Fruit fly (Drosophila melanogaster): ENCODE results near the gene Jasper.

Gene Jasper

dm6 chr3R:30076088-30076487 lies 23.8 kb downstream of the Jasper start:
- no peak for TF ChIP-seq Crg-1 (GFP tag; optimal IDR thresholded peaks at IDR 0.05)

dm6 chr3R:30083215-30083614 lies 30.9 kb downstream of the Jasper start:
- TF ChIP-seq CG1620 (GFP tag; optimal IDR thresholded peaks at IDR 0.05) (no peak), CG7045 (GFP tag; optimal IDR thresholded peaks at IDR 0.05) (peak; percentile 3), CG5204 (GFP tag; optimal IDR thresholded peaks at IDR 0.05) (peak; percentile 20), CG14711 (tag; optimal IDR thresholded peaks at IDR 0.05) (peak; percentile 12)

- TF ChIP-seq CG5204 (GFP tag; optimal IDR thresholded peaks at IDR 0.05) (peak; percentile 66), Clk (GFP tag; optimal IDR thresholded peaks at IDR 0.05) (no peak), cic (GFP tag; optimal IDR thresholded peaks at IDR 0.05) (peak; percentile 18), CG33017 (tag; optimal IDR thresholded peaks at IDR 0.05) (no peak), toe (GFP tag; optimal IDR thresholded peaks at IDR 0.05) (peak; percentile 20), CG11617 (GFP tag; optimal IDR thresholded peaks at IDR 0.05) (peak; percentile 32), CG7045 (GFP tag; optimal IDR thresholded peaks at IDR 0.05) (peak; percentile 56), kay (GFP tag; ENCODE audit: borderline replicate concordance) (peak; percentile 64), tj (GFP tag; optimal IDR thresholded peaks at IDR 0.05) (no peak), CG7101 (tag; optimal IDR thresholded peaks at IDR 0.05) (peak; percentile 35)
Observed at dm6 chr3R:30084137-30084536, 31.8 kb downstream of the Jasper start.

- TF ChIP-seq tj (GFP tag; optimal IDR thresholded peaks at IDR 0.05): no peak
- TF ChIP-seq CG7045 (GFP tag; optimal IDR thresholded peaks at IDR 0.05): peak; percentile 21
- TF ChIP-seq CG11617 (GFP tag; optimal IDR thresholded peaks at IDR 0.05): no peak
Observed at dm6 chr3R:30090261-30091006, 38.1 kb downstream of the Jasper start.

dm6 chr3R:30091795-30092699 lies 39.7 kb downstream of the Jasper start:
- TF ChIP-seq CG1620 (GFP tag; optimal IDR thresholded peaks at IDR 0.05) (no peak), kay (GFP tag; ENCODE audit: borderline replicate concordance) (peak; percentile 54)

- TF ChIP-seq bab1 (GFP tag; optimal IDR thresholded peaks at IDR 0.05) (no peak), Hr96 (GFP tag; optimal IDR thresholded peaks at IDR 0.05) (no peak), pad (GFP tag; optimal IDR thresholded peaks at IDR 0.05) (no peak), ovo (GFP tag; optimal IDR thresholded peaks at IDR 0.05) (no peak), CG7045 (GFP tag; optimal IDR thresholded peaks at IDR 0.05) (no peak), Crg-1 (GFP tag; optimal IDR thresholded peaks at IDR 0.05) (no peak), tj (GFP tag; optimal IDR thresholded peaks at IDR 0.05) (no peak), cic (GFP tag; optimal IDR thresholded peaks at IDR 0.05) (no peak), CG5204 (GFP tag; optimal IDR thresholded peaks at IDR 0.05) (no peak), Mnt (GFP tag; optimal IDR thresholded peaks at IDR 0.05) (no peak), CG12768 (GFP tag; optimal IDR thresholded peaks at IDR 0.05) (no peak), toe (GFP tag; optimal IDR thresholded peaks at IDR 0.05) (no peak), CG33017 (tag; optimal IDR thresholded peaks at IDR 0.05) (no peak)
Observed at dm6 chr3R:30092700-30093044, 40.4 kb downstream of the Jasper start.

dm6 chr3R:30095381-30095780 lies 43.1 kb downstream of the Jasper start:
- no peak for TF ChIP-seq Crg-1 (GFP tag; optimal IDR thresholded peaks at IDR 0.05)
- TF ChIP-seq pad (GFP tag; optimal IDR thresholded peaks at IDR 0.05): no peak
- TF ChIP-seq CG14711 (tag; optimal IDR thresholded peaks at IDR 0.05): no peak
- TF ChIP-seq CG11617 (GFP tag; optimal IDR thresholded peaks at IDR 0.05): no peak
- TF ChIP-seq toe (GFP tag; optimal IDR thresholded peaks at IDR 0.05): no peak
- TF ChIP-seq CG1620 (GFP tag; optimal IDR thresholded peaks at IDR 0.05): no peak

- peak; percentile 19 for TF ChIP-seq CG7101 (tag; optimal IDR thresholded peaks at IDR 0.05)
- no peak for TF ChIP-seq Clk (GFP tag; optimal IDR thresholded peaks at IDR 0.05)
- TF ChIP-seq CG1620 (GFP tag; optimal IDR thresholded peaks at IDR 0.05): no peak
- peak; percentile 10 for TF ChIP-seq CG14711 (tag; optimal IDR thresholded peaks at IDR 0.05)
Observed at dm6 chr3R:30095855-30096254, 43.5 kb downstream of the Jasper start.

Data from whole organism, adult.